Worm (Caenorhabditis elegans) whole organism, young adult: Measurements from ENCODE around the gene C37H5.14.
A peak's percentile ranks its signal among the peaks of the same experiment; 100 is the strongest.

Experiments used
- B0336.3 ChIP-seq: fragments of 200-800 bp; sonication (Bioruptor generic); IDR thresholded peaks from 2 replicates; pipeline ENCODE4 v1.3.6; 2022; ENCODE audit warnings: missing genetic modification characterization, missing compliant biosample characterization
- F39B2.1 ChIP-seq: fragments of 200-800 bp; sonication (Bioruptor generic); IDR thresholded peaks from 2 replicates; pipeline ENCODE4 v1.3.6; 2022; ENCODE audit warnings: missing genetic modification reagents, missing genetic modification characterization, missing compliant biosample characterization
- F49E8.2 ChIP-seq: sonication (generic microtip); optimal IDR thresholded peaks from 3 replicates; lab custom pipeline; 2017; ENCODE audit warnings: missing genetic modification characterization, mild to moderate bottlenecking, missing compliant biosample characterization, antibody characterized with exemption, moderate library complexity; ENCODE audit not compliant: insufficient read depth
- F52B5.7 ChIP-seq: sonication (generic microtip); optimal IDR thresholded peaks from 2 replicates; lab custom pipeline; 2016; ENCODE audit warnings: mild to moderate bottlenecking, missing genetic modification characterization, missing compliant biosample characterization
- F55B11.4 ChIP-seq: sonication (generic microtip); optimal IDR thresholded peaks from 2 replicates; lab custom pipeline; 2016; ENCODE audit warnings: missing compliant biosample characterization, missing genetic modification characterization, borderline replicate concordance; ENCODE audit not compliant: insufficient read depth
- F57A8.1 ChIP-seq: fragments of 200-800 bp; sonication (Bioruptor generic); optimal IDR thresholded peaks from 2 replicates; lab custom pipeline; 2018; ENCODE audit warnings: mild to moderate bottlenecking, missing genetic modification characterization, moderate library complexity, missing compliant biosample characterization
- F57C9.4 ChIP-seq: sonication (generic microtip); optimal IDR thresholded peaks from 2 replicates; lab custom pipeline; 2017; ENCODE audit warnings: mild to moderate bottlenecking, missing genetic modification characterization, missing compliant biosample characterization
- K12H6.12 ChIP-seq: fragments of 200-800 bp; sonication (Bioruptor generic); optimal IDR thresholded peaks from 2 replicates; lab custom pipeline; 2018; ENCODE audit warnings: mild to moderate bottlenecking, missing genetic modification characterization, missing compliant biosample characterization
- T26A5.8 ChIP-seq: sonication (generic microtip); optimal IDR thresholded peaks from 2 replicates; lab custom pipeline; 2016; ENCODE audit warnings: missing genetic modification characterization, missing compliant biosample characterization
- Y53G8AR.9 ChIP-seq: fragments of 200-800 bp; sonication (Bioruptor generic); conservative IDR thresholded peaks from 2 replicates; pipeline ENCODE4 v1.3.6; 2022; ENCODE audit warnings: missing genetic modification reagents, missing genetic modification characterization, missing compliant biosample characterization
- Y79H2A.3 ChIP-seq: fragments of 200-800 bp; sonication (Bioruptor generic); conservative IDR thresholded peaks from 2 replicates; pipeline ENCODE4 v1.3.6; 2022; ENCODE audit warnings: missing genetic modification reagents, missing genetic modification characterization, missing compliant biosample characterization
- aptf-2 ChIP-seq: fragments of 200-800 bp; sonication (Bioruptor generic); conservative IDR thresholded peaks from 2 replicates; pipeline ENCODE4 v1.3.6; 2022; ENCODE audit warnings: missing genetic modification reagents, missing genetic modification characterization, missing compliant biosample characterization
- attf-5 ChIP-seq: fragments of 200-800 bp; sonication (Bioruptor generic); optimal IDR thresholded peaks from 2 replicates; lab custom pipeline; 2018; ENCODE audit warnings: mild to moderate bottlenecking, missing genetic modification characterization, missing compliant biosample characterization
- bed-1 ChIP-seq: fragments of 200-800 bp; sonication (Bioruptor generic); IDR thresholded peaks from 2 replicates; pipeline ENCODE4 v1.3.6; 2022; ENCODE audit warnings: missing genetic modification reagents, missing genetic modification characterization, missing compliant biosample characterization
- ccch-3 ChIP-seq: fragments of 200-800 bp; sonication (Bioruptor generic); optimal IDR thresholded peaks from 2 replicates; lab custom pipeline; 2018; ENCODE audit warnings: mild to moderate bottlenecking, missing genetic modification characterization, missing compliant biosample characterization
- cebp-1 ChIP-seq, 2 experiments: fragments of 200-800 bp in 1 of 2; sonication (Bioruptor generic) in 1 of 2; sonication (generic microtip) in 1 of 2; IDR thresholded peaks in 1 of 2; optimal IDR thresholded peaks in 1 of 2; 2 replicates each; pipeline versions ENCODE4 v1.3.6 to Lab custom; 2017 to 2022; ENCODE audit warnings: missing compliant biosample characterization in 2 of 2, missing genetic modification characterization in 2 of 2, mild to moderate bottlenecking in 1 of 2, missing genetic modification reagents in 1 of 2, moderate library complexity in 1 of 2
- ceh-79 ChIP-seq: sonication (generic microtip); optimal IDR thresholded peaks from 2 replicates; lab custom pipeline; 2017; ENCODE audit warnings: mild to moderate bottlenecking, missing genetic modification characterization, missing compliant biosample characterization
- ceh-91 ChIP-seq: fragments of 200-800 bp; sonication (Bioruptor generic); IDR thresholded peaks from 2 replicates; pipeline ENCODE4 v1.3.6; 2022; ENCODE audit warnings: missing genetic modification reagents, missing genetic modification characterization, missing compliant biosample characterization
- dox-1 ChIP-seq: fragments of 200-800 bp; sonication (Bioruptor generic); IDR thresholded peaks from 2 replicates; pipeline ENCODE4 v1.3.6; 2022; ENCODE audit warnings: missing genetic modification reagents, missing genetic modification characterization, missing compliant biosample characterization
- egrh-3 ChIP-seq: fragments of 200-800 bp; sonication (Bioruptor generic); IDR thresholded peaks from 2 replicates; pipeline ENCODE4 v1.3.6; 2022; ENCODE audit warnings: missing genetic modification reagents, missing genetic modification characterization, missing compliant biosample characterization
- gei-17 ChIP-seq: fragments of 200-800 bp; sonication (Bioruptor generic); optimal IDR thresholded peaks from 2 replicates; lab custom pipeline; 2018; ENCODE audit warnings: mild to moderate bottlenecking, missing genetic modification characterization, missing compliant biosample characterization
- him-1 ChIP-seq: sonication (generic microtip); optimal IDR thresholded peaks from 2 replicates; lab custom pipeline; 2016; ENCODE audit warnings: missing genotype, missing genetic modification reagents, missing genetic modification characterization, missing compliant biosample characterization
- hmg-1.2 ChIP-seq: fragments of 200-800 bp; sonication (Bioruptor generic); IDR thresholded peaks from 2 replicates; pipeline ENCODE4 v1.3.6; 2022; ENCODE audit warnings: missing genetic modification reagents, missing genetic modification characterization, missing compliant biosample characterization
- hsf-1 ChIP-seq: fragments of 200-800 bp; sonication (Bioruptor generic); IDR thresholded peaks from 2 replicates; pipeline ENCODE4 v1.3.6; 2022; ENCODE audit warnings: missing genetic modification reagents, missing genetic modification characterization, missing compliant biosample characterization
- lag-1 ChIP-seq: fragments of 200-800 bp; sonication (Bioruptor generic); IDR thresholded peaks from 2 replicates; pipeline ENCODE4 v1.3.6; 2022; ENCODE audit warnings: missing genetic modification reagents, missing genetic modification characterization, missing compliant biosample characterization
- lin-35 ChIP-seq, 3 experiments: fragments of 150-350 bp in 2 of 3; sonication (generic microtip) in 1 of 3; optimal IDR thresholded peaks; 2 replicates each; lab custom pipeline; 2014 to 2018; ENCODE audit warnings: missing biosample characterization in 3 of 3, missing genetic modification characterization in 3 of 3, missing genetic modification reagents in 3 of 3
- lin-40 ChIP-seq: sonication (generic microtip); optimal IDR thresholded peaks from 2 replicates; lab custom pipeline; 2016; ENCODE audit warnings: missing genetic modification characterization, mild to moderate bottlenecking, missing compliant biosample characterization, missing genotype, missing genetic modification reagents
- madf-10 ChIP-seq: sonication (generic microtip); optimal IDR thresholded peaks from 2 replicates; lab custom pipeline; 2016; ENCODE audit warnings: mild to moderate bottlenecking, missing genetic modification characterization, missing compliant biosample characterization
- madf-6 ChIP-seq: fragments of 200-800 bp; sonication (Bioruptor generic); IDR thresholded peaks from 2 replicates; pipeline ENCODE4 v1.3.6; 2022; ENCODE audit warnings: missing genetic modification reagents, missing genetic modification characterization, missing compliant biosample characterization
- nfyb-1 ChIP-seq: fragments of 200-800 bp; sonication (Bioruptor generic); IDR thresholded peaks from 2 replicates; pipeline ENCODE4 v1.3.6; 2022; ENCODE audit warnings: missing genetic modification reagents, missing genetic modification characterization, missing compliant biosample characterization
- nhr-80 ChIP-seq: sonication (generic microtip); optimal IDR thresholded peaks from 2 replicates; lab custom pipeline; 2016; ENCODE audit warnings: missing genetic modification characterization, missing compliant biosample characterization
- nhr-90 ChIP-seq: sonication (generic microtip); optimal IDR thresholded peaks from 2 replicates; lab custom pipeline; 2016; ENCODE audit warnings: missing genotype, mild to moderate bottlenecking, missing genetic modification characterization, missing compliant biosample characterization
- pbrm-1 ChIP-seq: fragments of 200-800 bp; sonication (Bioruptor generic); IDR thresholded peaks from 2 replicates; pipeline ENCODE4 v1.3.6; 2022; ENCODE audit warnings: missing genetic modification reagents, missing genetic modification characterization, missing compliant biosample characterization
- rcor-1 ChIP-seq: fragments of 200-800 bp; sonication (Bioruptor generic); IDR thresholded peaks from 2 replicates; pipeline ENCODE4 v1.3.6; 2022; ENCODE audit warnings: missing genetic modification reagents, missing genetic modification characterization, missing compliant biosample characterization
- repo-1 ChIP-seq: sonication (generic microtip); optimal IDR thresholded peaks from 2 replicates; lab custom pipeline; 2017; ENCODE audit warnings: mild to moderate bottlenecking, missing genetic modification characterization, missing compliant biosample characterization
- sea-2 ChIP-seq: fragments of 200-800 bp; sonication (Bioruptor generic); IDR thresholded peaks from 2 replicates; pipeline ENCODE4 v1.3.6; 2022; ENCODE audit warnings: missing genetic modification characterization, missing compliant biosample characterization
- snpc-4 ChIP-seq, 5 experiments: fragments of 150-350 bp in 1 of 5; sonication (generic microtip) in 4 of 5; optimal IDR thresholded peaks; 2 replicates each; lab custom pipeline; 2014 to 2018; ENCODE audit warnings: missing genetic modification characterization in 5 of 5, missing biosample characterization in 3 of 5, antibody characterized with exemption in 2 of 5, mild to moderate bottlenecking in 2 of 5, missing compliant biosample characterization in 2 of 5, missing genotype in 2 of 5, moderate library complexity in 2 of 5, missing genetic modification reagents in 1 of 5
- somi-1 ChIP-seq: fragments of 200-800 bp; sonication (Bioruptor generic); optimal IDR thresholded peaks from 2 replicates; lab custom pipeline; 2018; ENCODE audit warnings: mild to moderate bottlenecking, missing genetic modification characterization, missing compliant biosample characterization
- tbx-9 ChIP-seq: sonication (generic microtip); optimal IDR thresholded peaks from 2 replicates; lab custom pipeline; 2016; ENCODE audit warnings: borderline replicate concordance, missing genetic modification characterization, inconsistent platforms, missing compliant biosample characterization
- unc-62 ChIP-seq: fragments of 150-350 bp; optimal IDR thresholded peaks from 2 replicates; lab custom pipeline; 2014; ENCODE audit warnings: missing biosample characterization, missing genetic modification reagents, missing genetic modification characterization
- zim-3 ChIP-seq: sonication (generic microtip); optimal IDR thresholded peaks from 2 replicates; lab custom pipeline; 2017; ENCODE audit warnings: mild to moderate bottlenecking, missing genetic modification characterization, moderate library complexity, missing compliant biosample characterization
- ztf-22 ChIP-seq: fragments of 200-800 bp; sonication (Bioruptor generic); optimal IDR thresholded peaks from 2 replicates; lab custom pipeline; 2018; ENCODE audit warnings: mild to moderate bottlenecking, missing genetic modification characterization, moderate library complexity, missing compliant biosample characterization
- ztf-25 ChIP-seq: fragments of 200-800 bp; sonication (Bioruptor generic); IDR thresholded peaks from 2 replicates; pipeline ENCODE4 v1.3.6; 2022; ENCODE audit warnings: missing genetic modification reagents, missing genetic modification characterization, missing compliant biosample characterization
- ztf-3 ChIP-seq: fragments of 200-800 bp; sonication (Bioruptor generic); optimal IDR thresholded peaks from 2 replicates; lab custom pipeline; 2018; ENCODE audit warnings: mild to moderate bottlenecking, missing genetic modification characterization, missing compliant biosample characterization

The C37H5.14 gene

ce11 chrV:4847424-4847823, 13.2 kb upstream of the C37H5.14 start, which contains the start of gene abhd-5.1 (continued):
- no peak for TF ChIP-seq dox-1 (GFP tag; lab: Robert Waterston, UW)
- TF ChIP-seq pbrm-1 (GFP tag; lab: Robert Waterston, UW) = 0 out of 2 replicates have a peak, but pooled peaks have one; percentile 37
- TF ChIP-seq lin-35 (GFP tag; optimal IDR thresholded peaks at IDR 0.05; lab: Kevin White, UChicago) = peak in 1 of 3 experiments; percentile 8
- no peak for TF ChIP-seq unc-62
- 0 out of 2 replicates have a peak, but pooled peaks have one; percentile 22 for TF ChIP-seq B0336.3 (GFP tag; lab: Robert Waterston, UW)
- TF ChIP-seq ceh-79 (tag; lab: Kevin White, UChicago) = no peak
- no peak for TF ChIP-seq somi-1 (GFP tag; lab: Kevin White, UChicago)
- TF ChIP-seq K12H6.12 (tag; lab: Kevin White, UChicago) = no peak
- TF ChIP-seq ztf-3 = no peak
- no peak for TF ChIP-seq lag-1 (GFP tag; lab: Robert Waterston, UW)
- no peak for TF ChIP-seq madf-6 (GFP tag; lab: Robert Waterston, UW)
- TF ChIP-seq F52B5.7 = no peak
- TF ChIP-seq nhr-80 (tag; lab: Kevin White, UChicago) = peak; percentile 11
- TF ChIP-seq F55B11.4 (tag; lab: Kevin White, UChicago) = no peak
- TF ChIP-seq ztf-22 = no peak
- TF ChIP-seq F49E8.2 (tag; lab: Kevin White, UChicago) = no peak
- TF ChIP-seq nfyb-1 (GFP tag; lab: Robert Waterston, UW) = peak; percentile 29
- no peak for TF ChIP-seq lin-40 (tag; lab: Kevin White, UChicago)
- no peak for TF ChIP-seq aptf-2
- TF ChIP-seq repo-1 (tag; lab: Kevin White, UChicago) = no peak
- no peak for TF ChIP-seq F39B2.1
- no peak for TF ChIP-seq Y79H2A.3 (GFP tag; lab: Robert Waterston, UW)
- TF ChIP-seq sea-2 (GFP tag; lab: Robert Waterston, UW) = no peak

ce11 chrV:4846507-4846906, 12.3 kb upstream of the C37H5.14 start:
- TF ChIP-seq egrh-3 (GFP tag; lab: Robert Waterston, UW) (no peak), somi-1 (GFP tag; lab: Kevin White, UChicago) (no peak), zim-3 (tag; lab: Kevin White, UChicago) (no peak), gei-17 (GFP tag; lab: Kevin White, UChicago) (no peak), madf-10 (tag; lab: Kevin White, UChicago) (no peak), B0336.3 (GFP tag; lab: Robert Waterston, UW) (no peak), snpc-4 (GFP tag; optimal IDR thresholded peaks at IDR 0.05; lab: Kevin White, UChicago) (no peak), snpc-4 (tag; optimal IDR thresholded peaks at IDR 0.05; lab: Kevin White, UChicago) (no peak), attf-5 (GFP tag; lab: Kevin White, UChicago) (no peak), ccch-3 (GFP tag; lab: Kevin White, UChicago) (no peak), F52B5.7 (no peak), hsf-1 (no peak)

- TF ChIP-seq B0336.3 (GFP tag; lab: Robert Waterston, UW) (no peak), Y53G8AR.9 (GFP tag; lab: Robert Waterston, UW) (no peak), K12H6.12 (tag; lab: Kevin White, UChicago) (peak; percentile 2), cebp-1 (GFP tag; IDR thresholded peaks at IDR 0.05; lab: Robert Waterston, UW) (peak; percentile 99), cebp-1 (tag; optimal IDR thresholded peaks at IDR 0.05; lab: Kevin White, UChicago) (peak; percentile 100), T26A5.8 (tag; lab: Kevin White, UChicago) (no peak), lin-40 (tag; lab: Kevin White, UChicago) (peak; percentile 8), ceh-79 (tag; lab: Kevin White, UChicago) (no peak), egrh-3 (GFP tag; lab: Robert Waterston, UW) (no peak), ztf-25 (GFP tag; lab: Robert Waterston, UW) (no peak), nhr-90 (tag; lab: Kevin White, UChicago) (no peak), repo-1 (tag; lab: Kevin White, UChicago) (no peak), attf-5 (GFP tag; lab: Kevin White, UChicago) (peak; percentile 67), bed-1 (no peak), dox-1 (GFP tag; lab: Robert Waterston, UW) (peak; percentile 22; the same call in 1 of the 2 replicates), rcor-1 (GFP tag; lab: Robert Waterston, UW) (0 out of 2 replicates have a peak, but pooled peaks have one; percentile 12), him-1 (tag; lab: Kevin White, UChicago) (no peak), tbx-9 (tag; lab: Kevin White, UChicago) (no peak), F57C9.4 (tag; lab: Kevin White, UChicago) (no peak), F57A8.1 (GFP tag; lab: Kevin White, UChicago) (no peak), ceh-91 (GFP tag; lab: Robert Waterston, UW) (no peak), hmg-1.2 (GFP tag; lab: Robert Waterston, UW) (peak; percentile 81)
Observed at ce11 chrV:4844591-4844990, 10.4 kb upstream of the C37H5.14 start, which contains the start of gene abhd-5.2. abhd-5.2 (plus strand) TSS chrV:4844685.
